Fruit fly (Drosophila melanogaster) whole organism: ENCODE results near the gene CG10348.

Source experiments
- CG8478 ChIP-seq: fragments of >200 bp; optimal IDR thresholded peaks from 2 replicates; lab custom pipeline; 2018; ENCODE audit warnings: inconsistent platforms
- Dll ChIP-seq: fragments of >200 bp; optimal IDR thresholded peaks from 2 replicates; lab custom pipeline; 2017
- EcR ChIP-seq, 2 experiments: fragments of >200 bp; optimal IDR thresholded peaks; 2 replicates each; lab custom pipeline; 2017; ENCODE audit warnings: missing biosample characterization in 2 of 2, missing genetic modification characterization in 2 of 2, missing genetic modification reagents in 2 of 2
- pan ChIP-seq: fragments of >200 bp; optimal IDR thresholded peaks from 2 replicates; lab custom pipeline; 2017
- psq ChIP-seq: fragments of >200 bp; optimal IDR thresholded peaks from 2 replicates; lab custom pipeline; 2017
- usp ChIP-seq: fragments of >200 bp; optimal IDR thresholded peaks from 2 replicates; lab custom pipeline; 2017; ENCODE audit warnings: missing biosample characterization, missing genetic modification characterization, mixed read lengths

The CG10348 gene

dm6 chr2L:18732291-18732690, at the start of gene CG10348:
Gene CG10348, minus strand, starts transcription at chr2L:18732524.
- no peak for TF ChIP-seq pan (lab: Kevin White, UChicago)
- TF ChIP-seq EcR (GFP tag; optimal IDR thresholded peaks at IDR 0.05; lab: Kevin White, UChicago), result no peak
- TF ChIP-seq psq (lab: Kevin White, UChicago), result no peak
- no peak for TF ChIP-seq Dll
- TF ChIP-seq CG8478 (lab: Kevin White, UChicago), result no peak
- TF ChIP-seq usp, result no peak

- no peak for TF ChIP-seq Dll
- no peak for TF ChIP-seq psq (lab: Kevin White, UChicago)
- no peak for TF ChIP-seq pan (lab: Kevin White, UChicago)
- TF ChIP-seq usp, result no peak
- no peak for TF ChIP-seq EcR (GFP tag; optimal IDR thresholded peaks at IDR 0.05; lab: Kevin White, UChicago)
- TF ChIP-seq CG8478 (lab: Kevin White, UChicago), result no peak
These were observed 48.7 kb upstream of the CG10348 start for dm6 chr2L:18780911-18781545.

- TF ChIP-seq pan (lab: Kevin White, UChicago) (no peak), EcR (GFP tag; optimal IDR thresholded peaks at IDR 0.05; lab: Kevin White, UChicago) (no peak), psq (lab: Kevin White, UChicago) (no peak), usp (no peak), CG8478 (lab: Kevin White, UChicago) (no peak), Dll (no peak)
These were observed 45.1 kb upstream of the CG10348 start for dm6 chr2L:18777442-18777841.

- TF ChIP-seq CG8478 (lab: Kevin White, UChicago), result no peak
- no peak for TF ChIP-seq Dll
- TF ChIP-seq psq (lab: Kevin White, UChicago), result no peak
- TF ChIP-seq EcR (GFP tag; optimal IDR thresholded peaks at IDR 0.05; lab: Kevin White, UChicago), result no peak
These were observed 44.2 kb upstream of the CG10348 start for dm6 chr2L:18776559-18776958.

dm6 chr2L:18775274-18775673, 43.0 kb upstream of the CG10348 start:
- TF ChIP-seq psq (lab: Kevin White, UChicago), result no peak
- TF ChIP-seq Dll, result no peak
- no peak for TF ChIP-seq EcR (GFP tag; optimal IDR thresholded peaks at IDR 0.05; lab: Kevin White, UChicago)
- TF ChIP-seq CG8478 (lab: Kevin White, UChicago), result no peak
- TF ChIP-seq usp, result no peak
- TF ChIP-seq pan (lab: Kevin White, UChicago), result no peak

dm6 chr2L:18767815-18768214, 35.5 kb upstream of the CG10348 start:
- TF ChIP-seq CG8478 (lab: Kevin White, UChicago) (no peak), pan (lab: Kevin White, UChicago) (no peak), usp (no peak), EcR (GFP tag; optimal IDR thresholded peaks at IDR 0.05; lab: Kevin White, UChicago) (no peak), psq (lab: Kevin White, UChicago) (no peak), Dll (no peak)

- no peak for TF ChIP-seq CG8478 (lab: Kevin White, UChicago)
- no peak for TF ChIP-seq EcR (GFP tag; optimal IDR thresholded peaks at IDR 0.05; lab: Kevin White, UChicago)
- no peak for TF ChIP-seq pan (lab: Kevin White, UChicago)
- TF ChIP-seq usp, result no peak
- TF ChIP-seq psq (lab: Kevin White, UChicago), result no peak
- TF ChIP-seq Dll, result no peak
These were observed 34.8 kb upstream of the CG10348 start for dm6 chr2L:18767137-18767536.

- no peak for TF ChIP-seq psq (lab: Kevin White, UChicago)
- TF ChIP-seq EcR (GFP tag; optimal IDR thresholded peaks at IDR 0.05; lab: Kevin White, UChicago), result no peak
These were observed 33.4 kb upstream of the CG10348 start for dm6 chr2L:18765760-18766159.

- TF ChIP-seq Dll (no peak), usp (no peak), CG8478 (lab: Kevin White, UChicago) (no peak), psq (lab: Kevin White, UChicago) (no peak), EcR (GFP tag; optimal IDR thresholded peaks at IDR 0.05; lab: Kevin White, UChicago) (no peak), pan (lab: Kevin White, UChicago) (no peak)
These were observed 20.9 kb upstream of the CG10348 start for dm6 chr2L:18753242-18753641.

dm6 chr2L:18752823-18753222, 20.5 kb upstream of the CG10348 start:
- no peak for TF ChIP-seq Dll
- TF ChIP-seq usp, result no peak
- TF ChIP-seq psq (lab: Kevin White, UChicago), result no peak
- TF ChIP-seq EcR (GFP tag; optimal IDR thresholded peaks at IDR 0.05; lab: Kevin White, UChicago), result no peak
- TF ChIP-seq pan (lab: Kevin White, UChicago), result no peak
- no peak for TF ChIP-seq CG8478 (lab: Kevin White, UChicago)

- TF ChIP-seq usp (no peak), EcR (GFP tag; optimal IDR thresholded peaks at IDR 0.05; lab: Kevin White, UChicago) (no peak), Dll (no peak), CG8478 (lab: Kevin White, UChicago) (no peak)
These were observed 19.7 kb upstream of the CG10348 start for dm6 chr2L:18752038-18752437.

- TF ChIP-seq EcR (GFP tag; optimal IDR thresholded peaks at IDR 0.05; lab: Kevin White, UChicago), result no peak
- no peak for TF ChIP-seq pan (lab: Kevin White, UChicago)
- TF ChIP-seq psq (lab: Kevin White, UChicago), result no peak
- no peak for TF ChIP-seq Dll
- no peak for TF ChIP-seq usp
- no peak for TF ChIP-seq CG8478 (lab: Kevin White, UChicago)
These were observed 19.0 kb upstream of the CG10348 start for dm6 chr2L:18751337-18751736.

- TF ChIP-seq usp (no peak), pan (lab: Kevin White, UChicago) (no peak), CG8478 (lab: Kevin White, UChicago) (no peak), Dll (no peak), EcR (GFP tag; optimal IDR thresholded peaks at IDR 0.05; lab: Kevin White, UChicago) (no peak), psq (lab: Kevin White, UChicago) (no peak)
These were observed 14.4 kb upstream of the CG10348 start for dm6 chr2L:18746694-18747093.
